Fruit fly (Drosophila melanogaster) whole organism, pupa: ENCODE measurements around the gene Snx27.

ENCODE experiments used
- CG10348 ChIP-seq: fragments of 200-800 bp; sonication (Bioruptor generic); IDR thresholded peaks from 2 replicates; pipeline ENCODE4 v1.3.6; 2022; ENCODE audit warnings: missing biosample characterization, missing genetic modification characterization
- CG12605 ChIP-seq: fragments of 200-800 bp; sonication (Bioruptor generic); IDR thresholded peaks from 2 replicates; pipeline ENCODE4 v1.3.6; 2022; ENCODE audit warnings: missing biosample characterization, missing genetic modification characterization
- CG13204 ChIP-seq: fragments of 200-800 bp; sonication (Bioruptor generic); optimal IDR thresholded peaks from 2 replicates; lab custom pipeline; 2018; ENCODE audit warnings: missing biosample characterization, mild to moderate bottlenecking, missing genetic modification characterization, moderate library complexity
- CG14655 ChIP-seq: fragments of 200-800 bp; sonication (Bioruptor generic); optimal IDR thresholded peaks from 3 replicates; lab custom pipeline; 2017; ENCODE audit warnings: mild to moderate bottlenecking, missing biosample characterization, missing genetic modification reagents, missing genetic modification characterization
- CG15710 ChIP-seq: fragments of 200-800 bp; sonication (Bioruptor generic); optimal IDR thresholded peaks from 2 replicates; lab custom pipeline; 2018; ENCODE audit warnings: missing biosample characterization, mild to moderate bottlenecking, missing genetic modification characterization, moderate library complexity
- CG17806 ChIP-seq: fragments of 200-800 bp; sonication (Bioruptor generic); optimal IDR thresholded peaks from 2 replicates; lab custom pipeline; 2018; ENCODE audit warnings: missing biosample characterization, mild to moderate bottlenecking, missing genetic modification characterization, moderate library complexity
- CG32121 ChIP-seq: fragments of 200-800 bp; sonication (Bioruptor generic); IDR thresholded peaks from 2 replicates; pipeline ENCODE4 v1.3.6; 2022; ENCODE audit warnings: missing biosample characterization, missing genetic modification characterization
- CG34367 ChIP-seq: fragments of 200-800 bp; sonication (Bioruptor generic); optimal IDR thresholded peaks from 2 replicates; lab custom pipeline; 2018; ENCODE audit warnings: missing biosample characterization, mild to moderate bottlenecking, missing genetic modification characterization
- CG4496 ChIP-seq: fragments of 200-800 bp; sonication (Bioruptor generic); IDR thresholded peaks from 3 replicates; pipeline ENCODE4 v1.3.6; 2022; ENCODE audit warnings: missing biosample characterization, missing genetic modification characterization
- CG8159 ChIP-seq: fragments of 200-800 bp; sonication (Bioruptor generic); optimal IDR thresholded peaks from 3 replicates; lab custom pipeline; 2018; ENCODE audit warnings: missing biosample characterization, mild to moderate bottlenecking, missing genetic modification characterization, moderate library complexity
- CG8301 ChIP-seq: fragments of 200-800 bp; sonication (Bioruptor generic); optimal IDR thresholded peaks from 2 replicates; lab custom pipeline; 2018; ENCODE audit warnings: missing biosample characterization, mild to moderate bottlenecking, missing genetic modification characterization
- CG9948 ChIP-seq: fragments of 200-800 bp; sonication (Bioruptor generic); optimal IDR thresholded peaks from 2 replicates; lab custom pipeline; 2018; ENCODE audit warnings: missing biosample characterization, mild to moderate bottlenecking, missing genetic modification characterization, moderate library complexity
- D1 ChIP-seq: fragments of 200-800 bp; sonication (Bioruptor generic); optimal IDR thresholded peaks from 2 replicates; lab custom pipeline; 2018; ENCODE audit warnings: missing biosample characterization, mild to moderate bottlenecking, missing genetic modification characterization, moderate library complexity
- EcR ChIP-seq: fragments of 200-800 bp; sonication (Bioruptor generic); optimal IDR thresholded peaks from 3 replicates; lab custom pipeline; 2019; ENCODE audit warnings: missing biosample characterization, missing genetic modification characterization, mild to moderate bottlenecking, moderate library complexity, missing genetic modification reagents
- Ets98B ChIP-seq: fragments of 200-800 bp; sonication (Bioruptor generic); IDR thresholded peaks from 2 replicates; pipeline ENCODE4 v1.3.6; 2022; ENCODE audit warnings: missing biosample characterization, missing genetic modification characterization
- Pif1A ChIP-seq: fragments of 200-800 bp; sonication (Bioruptor generic); optimal IDR thresholded peaks from 3 replicates; lab custom pipeline; 2016; ENCODE audit warnings: missing biosample characterization, missing genetic modification characterization
- Pif1B ChIP-seq: fragments of 200-800 bp; sonication (Bioruptor generic); optimal IDR thresholded peaks from 3 replicates; lab custom pipeline; 2016; ENCODE audit warnings: missing biosample characterization, missing genetic modification characterization
- Snoo ChIP-seq: fragments of 200-800 bp; sonication (Bioruptor generic); optimal IDR thresholded peaks from 3 replicates; lab custom pipeline; 2017; ENCODE audit warnings: missing biosample characterization, mild to moderate bottlenecking, missing genetic modification characterization, inconsistent platforms
- fd96Ca ChIP-seq: fragments of 200-800 bp; sonication (Bioruptor generic); IDR thresholded peaks from 3 replicates; pipeline ENCODE4 v1.3.6; 2022; ENCODE audit warnings: missing biosample characterization, missing genetic modification characterization
- gl ChIP-seq: fragments of 200-800 bp; sonication (Bioruptor generic); optimal IDR thresholded peaks from 2 replicates; lab custom pipeline; 2018; ENCODE audit warnings: missing biosample characterization, mild to moderate bottlenecking, missing genetic modification characterization
- rn ChIP-seq: fragments of 200-800 bp; sonication (Bioruptor generic); IDR thresholded peaks from 2 replicates; pipeline ENCODE4 v1.3.6; 2022; ENCODE audit warnings: missing biosample characterization, missing genetic modification characterization

Gene Snx27

dm6 chrX:5717741-5718475 lies 19.9 kb downstream of the Snx27 start, which contains the start of gene CG33080:
TSS of gene CG33080 (minus strand) at chrX:5717778.
- TF ChIP-seq Pif1A (no peak), CG13204 (peak; percentile 21)

dm6 chrX:5715455-5716227 lies 22.2 kb downstream of the Snx27 start:
- TF ChIP-seq CG4496 (GFP tag; lab: Robert Waterston, UW) (peak; percentile 73), CG12605 (GFP tag; lab: Robert Waterston, UW) (no peak)

- TF ChIP-seq Snoo (tag; lab: Kevin White, UChicago): no peak
- TF ChIP-seq CG8301 (tag; lab: Kevin White, UChicago): no peak
- no peak for TF ChIP-seq CG13204
- no peak for TF ChIP-seq CG4496 (GFP tag; lab: Robert Waterston, UW)
- no peak for TF ChIP-seq CG10348 (GFP tag; lab: Robert Waterston, UW)
- no peak for TF ChIP-seq CG14655
- TF ChIP-seq CG15710 (tag; lab: Kevin White, UChicago): no peak
- no peak for TF ChIP-seq Pif1B (GFP tag; lab: Kevin White, UChicago)
- TF ChIP-seq CG8159: no peak
Observed at dm6 chrX:5714786-5715185, 23.0 kb downstream of the Snx27 start.

DNA sequence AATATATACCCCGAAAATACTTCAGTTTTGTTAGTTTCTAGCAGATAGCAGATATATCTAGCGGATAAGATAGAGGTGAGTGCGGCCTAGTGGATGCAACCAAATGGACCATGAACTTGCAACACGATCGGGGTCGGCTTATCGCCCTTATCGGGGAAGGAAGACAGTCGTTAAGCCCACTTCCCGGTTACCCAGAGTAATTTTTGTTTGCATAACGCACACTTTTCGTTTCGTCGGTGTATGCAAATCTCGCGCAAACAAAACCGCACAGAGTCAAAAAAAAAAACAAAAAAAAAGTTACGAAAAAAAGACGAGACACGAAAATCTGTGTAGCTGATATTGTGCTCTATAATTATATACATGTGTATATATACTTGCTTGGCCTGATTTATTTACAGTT lies 24.9 kb downstream of the Snx27 start:
- TF ChIP-seq CG9948 (tag; lab: Kevin White, UChicago) (no peak), D1 (tag; lab: Kevin White, UChicago) (no peak), Pif1B (GFP tag; lab: Kevin White, UChicago) (no peak), rn (GFP tag; lab: Robert Waterston, UW) (no peak), CG17806 (tag; lab: Kevin White, UChicago) (no peak), CG10348 (GFP tag; lab: Robert Waterston, UW) (no peak), Snoo (tag; lab: Kevin White, UChicago) (no peak), EcR (GFP tag; lab: Kevin White, UChicago) (no peak), CG34367 (tag; lab: Kevin White, UChicago) (no peak), Pif1A (no peak), CG8159 (no peak), Ets98B (GFP tag; lab: Robert Waterston, UW) (no peak), CG12605 (GFP tag; lab: Robert Waterston, UW) (no peak), CG13204 (no peak)

DNA sequence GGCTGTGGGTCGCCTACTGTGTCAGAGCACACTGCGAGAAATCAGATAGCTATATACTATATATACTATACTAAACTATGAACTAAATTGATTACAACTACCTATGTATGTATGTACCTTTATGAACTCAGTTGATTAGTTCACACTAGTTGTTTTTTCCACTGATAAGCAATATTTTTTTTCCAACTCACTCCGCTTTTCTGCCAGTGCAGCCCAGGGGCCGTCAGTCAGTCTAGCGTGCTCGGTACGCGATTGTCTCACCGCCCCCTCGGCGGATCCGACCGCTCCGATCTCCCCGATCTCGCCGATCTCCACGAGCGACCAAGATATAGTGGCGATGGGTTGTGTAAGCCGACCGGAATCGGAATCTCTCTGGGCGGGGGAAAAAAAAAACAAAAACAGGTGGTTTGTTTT lies 31.9 kb downstream of the Snx27 start:
- TF ChIP-seq CG9948 (tag; lab: Kevin White, UChicago) (peak; percentile 62), CG4496 (GFP tag; lab: Robert Waterston, UW) (peak; percentile 97), Pif1A (peak; percentile 71), Snoo (tag; lab: Kevin White, UChicago) (no peak), CG8301 (tag; lab: Kevin White, UChicago) (peak; percentile 86), rn (GFP tag; lab: Robert Waterston, UW) (peak; percentile 86), CG14655 (peak; percentile 85), CG32121 (peak; percentile 94), EcR (GFP tag; lab: Kevin White, UChicago) (no peak), CG12605 (GFP tag; lab: Robert Waterston, UW) (peak; percentile 87), CG10348 (GFP tag; lab: Robert Waterston, UW) (peak; percentile 53), gl (peak; percentile 57), CG15710 (tag; lab: Kevin White, UChicago) (peak; percentile 62), CG34367 (tag; lab: Kevin White, UChicago) (peak; percentile 45), CG8159 (peak; percentile 81), fd96Ca (GFP tag; lab: Robert Waterston, UW) (peak; percentile 97), CG17806 (tag; lab: Kevin White, UChicago) (peak; percentile 65), Ets98B (GFP tag; lab: Robert Waterston, UW) (peak; percentile 95), CG13204 (no peak), Pif1B (GFP tag; lab: Kevin White, UChicago) (peak; percentile 63), D1 (tag; lab: Kevin White, UChicago) (no peak)

DNA sequence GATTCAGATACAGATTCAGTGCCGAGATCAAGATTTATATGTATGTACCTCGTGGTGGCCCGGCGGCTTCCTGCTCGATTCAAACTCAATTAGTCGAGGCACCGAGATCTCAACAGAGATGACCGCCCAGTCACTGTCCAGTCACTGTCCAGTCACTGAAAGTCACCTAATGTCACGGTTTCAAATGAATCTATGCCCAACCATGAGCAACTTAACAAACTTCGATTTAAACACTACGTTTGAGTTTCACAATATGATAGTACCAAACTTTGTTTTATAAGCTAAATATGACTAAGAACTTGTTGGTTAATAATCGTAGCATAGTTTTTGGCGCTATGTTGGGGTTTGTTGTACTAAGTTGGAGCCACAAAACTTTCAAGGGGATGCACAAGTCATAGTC lies 32.7 kb downstream of the Snx27 start:
- TF ChIP-seq Snoo (tag; lab: Kevin White, UChicago) (no peak), CG14655 (no peak)
